Fruit fly (Drosophila melanogaster) whole organism, embryonic: ENCODE measurements around the gene Tbcd.

ENCODE experiments used
- Antp ChIP-seq: fragments of 200-800 bp; sonication (Bioruptor generic); optimal IDR thresholded peaks from 3 replicates; lab custom pipeline; 2016; ENCODE audit warnings: missing biosample characterization, missing genetic modification characterization
- B-H1 ChIP-seq: fragments of 200-800 bp; sonication (Bioruptor generic); IDR thresholded peaks from 3 replicates; pipeline ENCODE4 v1.3.6; 2022; ENCODE audit warnings: missing biosample characterization, missing genetic modification characterization
- CG10209 ChIP-seq: fragments of 200-800 bp; sonication (Bioruptor generic); optimal IDR thresholded peaks from 3 replicates; lab custom pipeline; 2017; ENCODE audit warnings: missing biosample characterization, mild to moderate bottlenecking, missing genetic modification characterization, missing genetic modification reagents
- CG10274 ChIP-seq: fragments of 200-800 bp; sonication (Bioruptor generic); optimal IDR thresholded peaks from 3 replicates; lab custom pipeline; 2017; ENCODE audit warnings: missing biosample characterization, mild to moderate bottlenecking, missing genetic modification characterization
- CG12155 ChIP-seq: fragments of 200-800 bp; sonication (Bioruptor generic); optimal IDR thresholded peaks from 3 replicates; lab custom pipeline; 2016; ENCODE audit warnings: missing biosample characterization, missing genetic modification characterization
- CG12769 ChIP-seq: fragments of 200-800 bp; sonication (Bioruptor generic); optimal IDR thresholded peaks from 2 replicates; lab custom pipeline; 2019; ENCODE audit warnings: missing biosample characterization, mild to moderate bottlenecking, missing genetic modification characterization, moderate library complexity
- CG13624 ChIP-seq: fragments of 200-800 bp; sonication (Bioruptor generic); optimal IDR thresholded peaks from 2 replicates; lab custom pipeline; 2016; ENCODE audit warnings: missing biosample characterization, missing genetic modification characterization
- CG14014 ChIP-seq: fragments of 200-800 bp; sonication (Bioruptor generic); IDR thresholded peaks from 2 replicates; pipeline ENCODE4 v1.3.6; 2022; ENCODE audit warnings: missing biosample characterization, missing genetic modification characterization
- CG14050 ChIP-seq: fragments of 200-800 bp; sonication (Bioruptor generic); IDR thresholded peaks from 3 replicates; pipeline ENCODE4 v1.3.6; 2022; ENCODE audit warnings: missing biosample characterization, missing genetic modification characterization
- CG15514 ChIP-seq: fragments of 200-800 bp; sonication (Bioruptor generic); optimal IDR thresholded peaks from 3 replicates; lab custom pipeline; 2017; ENCODE audit warnings: missing biosample characterization, missing genetic modification characterization, mild to moderate bottlenecking, moderate library complexity, missing genetic modification reagents
- CG16813 ChIP-seq: fragments of 200-800 bp; sonication (Bioruptor generic); IDR thresholded peaks from 3 replicates; pipeline ENCODE4 v1.3.6; 2022; ENCODE audit warnings: missing biosample characterization, missing genetic modification characterization; ENCODE audit not compliant: partially characterized antibody
- CG1792 ChIP-seq: fragments of 200-800 bp; sonication (Bioruptor generic); optimal IDR thresholded peaks from 2 replicates; lab custom pipeline; 2016; ENCODE audit warnings: missing biosample characterization, missing genetic modification characterization
- CG2116 ChIP-seq: fragments of 200-800 bp; sonication (Bioruptor generic); optimal IDR thresholded peaks from 3 replicates; lab custom pipeline; 2018; ENCODE audit warnings: missing biosample characterization, mild to moderate bottlenecking, missing genetic modification characterization
- CG2712 ChIP-seq: fragments of 200-800 bp; optimal IDR thresholded peaks from 3 replicates; lab custom pipeline; 2019; ENCODE audit warnings: missing biosample characterization, mild to moderate bottlenecking, missing genetic modification characterization, moderate library complexity
- CG2889 ChIP-seq: fragments of 200-800 bp; sonication (Bioruptor generic); IDR thresholded peaks from 3 replicates; pipeline ENCODE4 v1.3.6; 2022; ENCODE audit warnings: missing biosample characterization, missing genetic modification characterization
- CG4707 ChIP-seq: fragments of 200-800 bp; sonication (Bioruptor generic); optimal IDR thresholded peaks from 2 replicates; lab custom pipeline; 2018; ENCODE audit warnings: missing biosample characterization, mild to moderate bottlenecking, missing genetic modification characterization, moderate library complexity
- CG4820 ChIP-seq: fragments of 200-800 bp; sonication (Bioruptor generic); optimal IDR thresholded peaks from 3 replicates; lab custom pipeline; 2016; ENCODE audit warnings: missing biosample characterization, missing genetic modification characterization
- CG9727 ChIP-seq: fragments of 200-800 bp; sonication (Bioruptor generic); optimal IDR thresholded peaks from 3 replicates; lab custom pipeline; 2017; ENCODE audit warnings: missing biosample characterization, mild to moderate bottlenecking, missing genetic modification characterization
- CG9797 ChIP-seq: fragments of 200-800 bp; sonication (Bioruptor generic); optimal IDR thresholded peaks from 3 replicates; lab custom pipeline; 2018; ENCODE audit warnings: missing biosample characterization, mild to moderate bottlenecking, missing genetic modification characterization
- CG9817 ChIP-seq: fragments of 200-800 bp; sonication (Bioruptor generic); optimal IDR thresholded peaks from 2 replicates; lab custom pipeline; 2018; ENCODE audit warnings: missing biosample characterization, mild to moderate bottlenecking, missing genetic modification characterization, moderate library complexity
- CG9932 ChIP-seq: fragments of 200-800 bp; sonication (Bioruptor generic); IDR thresholded peaks from 2 replicates; pipeline ENCODE4 v1.3.6; 2022; ENCODE audit warnings: missing biosample characterization, missing genetic modification characterization
- Doc3 ChIP-seq: fragments of 200-800 bp; sonication (Bioruptor generic); IDR thresholded peaks from 3 replicates; pipeline ENCODE4 v1.3.6; 2022; ENCODE audit warnings: missing biosample characterization, missing genetic modification characterization; ENCODE audit not compliant: partially characterized antibody
- Gug ChIP-seq: fragments of 200-800 bp; sonication (Bioruptor generic); IDR thresholded peaks from 4 replicates; pipeline ENCODE4 v1.3.6; 2022; ENCODE audit warnings: missing biosample characterization, missing genetic modification characterization
- HHEX ChIP-seq: fragments of 200-800 bp; sonication (Bioruptor generic); optimal IDR thresholded peaks from 3 replicates; lab custom pipeline; 2017; ENCODE audit warnings: missing biosample characterization, mild to moderate bottlenecking, missing genetic modification characterization, missing genetic modification reagents
- HLH54F ChIP-seq: fragments of 200-800 bp; sonication (Bioruptor generic); optimal IDR thresholded peaks from 3 replicates; lab custom pipeline; 2016; ENCODE audit warnings: missing biosample characterization, missing genetic modification characterization
- HLHmδ ChIP-seq: fragments of 200-800 bp; sonication (Bioruptor generic); optimal IDR thresholded peaks from 2 replicates; lab custom pipeline; 2018; ENCODE audit warnings: missing biosample characterization, mild to moderate bottlenecking, missing genetic modification characterization, moderate library complexity
- HmgD ChIP-seq: fragments of 200-800 bp; sonication (Bioruptor generic); optimal IDR thresholded peaks from 3 replicates; lab custom pipeline; 2016; ENCODE audit warnings: missing biosample characterization, missing genetic modification characterization
- Hmr ChIP-seq: fragments of 200-800 bp; sonication (Bioruptor generic); optimal IDR thresholded peaks from 3 replicates; lab custom pipeline; 2017; ENCODE audit warnings: mild to moderate bottlenecking, missing biosample characterization, missing genetic modification reagents, missing genetic modification characterization
- Hmx ChIP-seq: fragments of 200-800 bp; sonication (Bioruptor generic); optimal IDR thresholded peaks from 2 replicates; lab custom pipeline; 2016; ENCODE audit warnings: missing biosample characterization, missing genetic modification characterization
- Hsf ChIP-seq: fragments of 200-800 bp; sonication (Bioruptor generic); optimal IDR thresholded peaks from 3 replicates; lab custom pipeline; 2016; ENCODE audit warnings: missing biosample characterization, missing genetic modification characterization
- MESR4 ChIP-seq: fragments of 200-800 bp; sonication (Bioruptor generic); optimal IDR thresholded peaks from 2 replicates; lab custom pipeline; 2018; ENCODE audit warnings: missing biosample characterization, mild to moderate bottlenecking, missing genetic modification characterization, moderate library complexity
- bab2 ChIP-seq: fragments of 200-800 bp; sonication (Bioruptor generic); optimal IDR thresholded peaks from 2 replicates; lab custom pipeline; 2016; ENCODE audit warnings: missing biosample characterization, missing genetic modification characterization
- caup ChIP-seq: fragments of 200-800 bp; sonication (Bioruptor generic); optimal IDR thresholded peaks from 3 replicates; lab custom pipeline; 2017; ENCODE audit warnings: missing biosample characterization, mild to moderate bottlenecking, missing genetic modification characterization, moderate library complexity; ENCODE audit not compliant: severe bottlenecking
- ci ChIP-seq: fragments of 200-800 bp; sonication (Bioruptor generic); IDR thresholded peaks from 3 replicates; pipeline ENCODE4 v1.3.6; 2022; ENCODE audit warnings: missing biosample characterization, missing genetic modification characterization
- croc ChIP-seq: fragments of 200-800 bp; sonication (Bioruptor generic); conservative IDR thresholded peaks from 3 replicates; pipeline ENCODE4 v1.3.6; 2022; ENCODE audit warnings: missing biosample characterization, missing genetic modification characterization
- cwo ChIP-seq: fragments of 200-800 bp; sonication (Bioruptor generic); optimal IDR thresholded peaks from 3 replicates; lab custom pipeline; 2017; ENCODE audit warnings: missing biosample characterization, missing genetic modification characterization, mild to moderate bottlenecking, moderate library complexity, missing genetic modification reagents
- danr ChIP-seq: fragments of 200-800 bp; sonication (Bioruptor generic); IDR thresholded peaks from 2 replicates; pipeline ENCODE4 v1.3.6; 2022; ENCODE audit warnings: missing biosample characterization, missing genetic modification characterization
- dimm ChIP-seq: fragments of 200-800 bp; sonication (Bioruptor generic); IDR thresholded peaks from 2 replicates; pipeline ENCODE4 v1.3.6; 2022; ENCODE audit warnings: missing biosample characterization, missing genetic modification characterization
- disco-r ChIP-seq: fragments of 200-800 bp; sonication (Bioruptor generic); optimal IDR thresholded peaks from 2 replicates; lab custom pipeline; 2016; ENCODE audit warnings: missing biosample characterization, missing genetic modification characterization
- exex ChIP-seq: fragments of 200-800 bp; sonication (Bioruptor generic); optimal IDR thresholded peaks from 4 replicates; lab custom pipeline; 2018; ENCODE audit warnings: missing biosample characterization, mild to moderate bottlenecking, missing genetic modification characterization, moderate library complexity
- fd96Cb ChIP-seq: fragments of 200-800 bp; sonication (Bioruptor generic); optimal IDR thresholded peaks from 2 replicates; lab custom pipeline; 2018; ENCODE audit warnings: missing biosample characterization, mild to moderate bottlenecking, missing genetic modification characterization, moderate library complexity
- grn ChIP-seq: fragments of 200-800 bp; sonication (Bioruptor generic); optimal IDR thresholded peaks from 3 replicates; lab custom pipeline; 2017; ENCODE audit warnings: missing biosample characterization, missing genetic modification characterization
- kah ChIP-seq: fragments of 200-800 bp; sonication (Bioruptor generic); optimal IDR thresholded peaks from 2 replicates; lab custom pipeline; 2018; ENCODE audit warnings: missing biosample characterization, mild to moderate bottlenecking, missing genetic modification characterization
- oc ChIP-seq: fragments of 200-800 bp; sonication (Bioruptor generic); optimal IDR thresholded peaks from 2 replicates; lab custom pipeline; 2018; ENCODE audit warnings: missing biosample characterization, mild to moderate bottlenecking, missing genetic modification characterization, moderate library complexity
- onecut ChIP-seq: fragments of 200-800 bp; sonication (Bioruptor generic); IDR thresholded peaks from 2 replicates; pipeline ENCODE4 v1.3.6; 2022; ENCODE audit warnings: missing biosample characterization, missing genetic modification characterization
- otp ChIP-seq: fragments of 200-800 bp; sonication (Bioruptor generic); IDR thresholded peaks from 3 replicates; pipeline ENCODE4, ENCODE4 v1.3.6; 2022; ENCODE audit warnings: missing biosample characterization, missing genetic modification characterization
- psq ChIP-seq: fragments of 200-800 bp; sonication (Bioruptor generic); optimal IDR thresholded peaks from 2 replicates; lab custom pipeline; 2017; ENCODE audit warnings: missing biosample characterization, missing genetic modification characterization
- rib ChIP-seq: fragments of 200-800 bp; sonication (Bioruptor generic); IDR thresholded peaks from 2 replicates; pipeline ENCODE4 v1.3.6; 2022; ENCODE audit warnings: missing biosample characterization, missing genetic modification characterization
- row ChIP-seq: fragments of 200-800 bp; sonication (Bioruptor generic); IDR thresholded peaks from 3 replicates; pipeline ENCODE4 v1.3.6; 2022; ENCODE audit warnings: missing biosample characterization, missing genetic modification characterization
- run ChIP-seq: fragments of 200-800 bp; sonication (Bioruptor generic); optimal IDR thresholded peaks from 3 replicates; lab custom pipeline; 2018; ENCODE audit warnings: missing biosample characterization, mild to moderate bottlenecking, missing genetic modification characterization
- slou ChIP-seq: fragments of 200-800 bp; sonication (Bioruptor generic); optimal IDR thresholded peaks from 3 replicates; lab custom pipeline; 2016; ENCODE audit warnings: missing biosample characterization, missing genetic modification characterization

Tbcd gene

dm6 chr2L:2133009-2133408, 14.3 kb upstream of the Tbcd start (continued):
- TF ChIP-seq CG9817 (tag; lab: Kevin White, UChicago) (no peak), CG15514 (GFP tag; lab: Kevin White, UChicago) (peak; percentile 15), bab2 (GFP tag; lab: Kevin White, UChicago) (no peak), caup (GFP tag; lab: Kevin White, UChicago) (peak; percentile 5), row (GFP tag; lab: Robert Waterston, UW) (peak; percentile 64; the same call in 1 of the 3 replicates), Hsf (peak; percentile 1), CG12769 (tag; lab: Kevin White, UChicago) (peak; percentile 29), CG12155 (GFP tag; lab: Kevin White, UChicago) (peak; percentile 7), Gug (GFP tag; lab: Robert Waterston, UW) (peak; percentile 27; the same call in 1 of the 4 replicates), dimm (GFP tag; lab: Robert Waterston, UW) (no peak), CG10274 (GFP tag; lab: Kevin White, UChicago) (peak; percentile 98), CG4820 (peak; percentile 5), CG14014 (peak; percentile 17; the same call in 1 of the 2 replicates), CG1792 (peak; percentile 46), HmgD (GFP tag; lab: Kevin White, UChicago) (no peak), CG9932 (GFP tag; lab: Robert Waterston, UW) (peak; percentile 23; the same call in 1 of the 2 replicates), CG16813 (GFP tag; lab: Robert Waterston, UW) (no peak), HHEX (GFP tag; lab: Kevin White, UChicago) (peak; percentile 5), cwo (GFP tag; lab: Kevin White, UChicago) (peak; percentile 69), Doc3 (GFP tag; lab: Robert Waterston, UW) (no peak), slou (GFP tag; lab: Kevin White, UChicago) (peak; percentile 1), B-H1 (GFP tag; lab: Robert Waterston, UW) (no peak), CG2889 (GFP tag; lab: Robert Waterston, UW) (no peak), oc (tag; lab: Kevin White, UChicago) (no peak), croc (no peak), onecut (GFP tag; lab: Robert Waterston, UW) (0 out of 2 replicates have a peak, but pooled peaks have one; percentile 7), Hmx (GFP tag; lab: Kevin White, UChicago) (no peak), MESR4 (GFP tag; lab: Kevin White, UChicago) (no peak), fd96Cb (no peak), HLHmδ (GFP tag; lab: Kevin White, UChicago) (no peak), otp (GFP tag; lab: Robert Waterston, UW) (no peak), ci (0 out of 3 replicates have a peak, but pooled peaks have one; percentile 30), rib (no peak), CG9797 (no peak), CG2116 (no peak), run (tag; lab: Kevin White, UChicago) (peak; percentile 64), exex (tag; lab: Kevin White, UChicago) (peak; percentile 64), CG10209 (no peak), CG2712 (tag; lab: Kevin White, UChicago) (no peak), CG4707 (GFP tag; lab: Kevin White, UChicago) (no peak), danr (GFP tag; lab: Robert Waterston, UW) (no peak), Antp (GFP tag; lab: Kevin White, UChicago) (peak; percentile 8), CG9727 (GFP tag; lab: Kevin White, UChicago) (no peak), grn (peak; percentile 15), Hmr (peak; percentile 45), HLH54F (GFP tag; lab: Kevin White, UChicago) (peak; percentile 23), kah (GFP tag; lab: Kevin White, UChicago) (no peak), psq (no peak), CG14050 (no peak), CG13624 (GFP tag; lab: Kevin White, UChicago) (peak; percentile 24), disco-r (GFP tag; lab: Kevin White, UChicago) (peak; percentile 0)
